Worm (Caenorhabditis elegans) whole organism, young adult: ENCODE measurements around the gene idpp-11.
A peak's percentile ranks its signal among the peaks of the same experiment; 100 is the strongest.

Experiments
- B0336.3 ChIP-seq: fragments of 200-800 bp; sonication (Bioruptor generic); IDR thresholded peaks from 2 replicates; pipeline ENCODE4 v1.3.6; 2022; ENCODE audit warnings: missing genetic modification characterization, missing compliant biosample characterization
- D2030.7 ChIP-seq: fragments of 200-800 bp; sonication (Bioruptor generic); IDR thresholded peaks from 2 replicates; pipeline ENCODE4 v1.3.6; 2022; ENCODE audit warnings: missing genetic modification reagents, missing genetic modification characterization, missing compliant biosample characterization
- F37B4.10 ChIP-seq: fragments of 200-800 bp; sonication (Bioruptor generic); IDR thresholded peaks from 2 replicates; pipeline ENCODE4 v1.3.6; 2022; ENCODE audit warnings: missing genetic modification characterization, missing compliant biosample characterization
- F57C9.4 ChIP-seq: sonication (generic microtip); optimal IDR thresholded peaks from 2 replicates; lab custom pipeline; 2017; ENCODE audit warnings: mild to moderate bottlenecking, missing genetic modification characterization, missing compliant biosample characterization
- K11D2.4 ChIP-seq: fragments of 200-800 bp; sonication (Bioruptor generic); IDR thresholded peaks from 2 replicates; pipeline ENCODE4 v1.3.6; 2022; ENCODE audit warnings: missing genetic modification reagents, missing genetic modification characterization, missing compliant biosample characterization
- Y53F4B.3 ChIP-seq: fragments of 200-800 bp; sonication (Bioruptor generic); IDR thresholded peaks from 2 replicates; pipeline ENCODE4 v1.3.6; 2022; ENCODE audit warnings: missing genetic modification reagents, missing genetic modification characterization, missing compliant biosample characterization
- Y67H2A.10 ChIP-seq: fragments of 200-800 bp; sonication (Bioruptor generic); conservative IDR thresholded peaks from 2 replicates; pipeline ENCODE4 v1.3.6; 2022; ENCODE audit warnings: missing genetic modification reagents, missing genetic modification characterization, missing compliant biosample characterization
- ccch-3 ChIP-seq: fragments of 200-800 bp; sonication (Bioruptor generic); optimal IDR thresholded peaks from 2 replicates; lab custom pipeline; 2018; ENCODE audit warnings: mild to moderate bottlenecking, missing genetic modification characterization, missing compliant biosample characterization
- ceh-27 ChIP-seq: fragments of 200-800 bp; sonication (Bioruptor generic); optimal IDR thresholded peaks from 2 replicates; lab custom pipeline; 2018; ENCODE audit warnings: mild to moderate bottlenecking, missing genetic modification characterization, moderate library complexity, missing compliant biosample characterization
- chd-7 ChIP-seq: sonication (generic microtip); optimal IDR thresholded peaks from 2 replicates; lab custom pipeline; 2016; ENCODE audit warnings: mild to moderate bottlenecking, missing genetic modification characterization, moderate library complexity, missing compliant biosample characterization
- dpff-1 ChIP-seq: sonication (generic microtip); optimal IDR thresholded peaks from 2 replicates; lab custom pipeline; 2017; ENCODE audit warnings: mild to moderate bottlenecking, missing genetic modification characterization, missing compliant biosample characterization
- egrh-3 ChIP-seq: fragments of 200-800 bp; sonication (Bioruptor generic); IDR thresholded peaks from 2 replicates; pipeline ENCODE4 v1.3.6; 2022; ENCODE audit warnings: missing genetic modification reagents, missing genetic modification characterization, missing compliant biosample characterization
- ets-4 ChIP-seq: fragments of 200-800 bp; sonication (Bioruptor generic); optimal IDR thresholded peaks from 2 replicates; lab custom pipeline; 2018; ENCODE audit warnings: mild to moderate bottlenecking, missing genetic modification characterization, missing compliant biosample characterization
- let-526 ChIP-seq: fragments of 200-800 bp; sonication (Bioruptor generic); IDR thresholded peaks from 2 replicates; pipeline ENCODE4 v1.3.6; 2022; ENCODE audit warnings: missing genetic modification reagents, missing genetic modification characterization, missing compliant biosample characterization
- let-607 ChIP-seq, 2 experiments: fragments of 200-800 bp in 1 of 2; sonication (Bioruptor generic) in 1 of 2; sonication (generic microtip) in 1 of 2; optimal IDR thresholded peaks; 2 replicates each; lab custom pipeline; 2016 to 2018; ENCODE audit warnings: mild to moderate bottlenecking in 2 of 2, missing compliant biosample characterization in 2 of 2, missing genetic modification characterization in 2 of 2, moderate library complexity in 2 of 2, missing genotype in 1 of 2
- lin-40 ChIP-seq: sonication (generic microtip); optimal IDR thresholded peaks from 2 replicates; lab custom pipeline; 2016; ENCODE audit warnings: missing genetic modification characterization, mild to moderate bottlenecking, missing compliant biosample characterization, missing genotype, missing genetic modification reagents
- madf-3 ChIP-seq: fragments of 200-800 bp; sonication (Bioruptor generic); IDR thresholded peaks from 2 replicates; pipeline ENCODE4 v1.3.6; 2022; ENCODE audit warnings: missing genetic modification reagents, missing genetic modification characterization, missing compliant biosample characterization
- mxl-1 ChIP-seq: sonication (generic microtip); optimal IDR thresholded peaks from 2 replicates; lab custom pipeline; 2016; ENCODE audit warnings: missing genetic modification characterization, missing compliant biosample characterization
- nhr-120 ChIP-seq: fragments of 200-800 bp; sonication (Bioruptor generic); IDR thresholded peaks from 2 replicates; pipeline ENCODE4 v1.3.6; 2022; ENCODE audit warnings: missing genetic modification characterization, missing compliant biosample characterization
- nhr-27 ChIP-seq: fragments of 200-800 bp; sonication (Bioruptor generic); optimal IDR thresholded peaks from 2 replicates; lab custom pipeline; 2018; ENCODE audit warnings: mild to moderate bottlenecking, missing genetic modification characterization, moderate library complexity, missing compliant biosample characterization
- nhr-80 ChIP-seq: sonication (generic microtip); optimal IDR thresholded peaks from 2 replicates; lab custom pipeline; 2016; ENCODE audit warnings: missing genetic modification characterization, missing compliant biosample characterization
- sea-2 ChIP-seq: fragments of 200-800 bp; sonication (Bioruptor generic); IDR thresholded peaks from 2 replicates; pipeline ENCODE4 v1.3.6; 2022; ENCODE audit warnings: missing genetic modification characterization, missing compliant biosample characterization
- sptf-2 ChIP-seq: fragments of 200-800 bp; sonication (Bioruptor generic); optimal IDR thresholded peaks from 2 replicates; lab custom pipeline; 2018; ENCODE audit warnings: mild to moderate bottlenecking, missing genetic modification characterization, missing compliant biosample characterization
- unc-62 ChIP-seq: fragments of 150-350 bp; optimal IDR thresholded peaks from 2 replicates; lab custom pipeline; 2014; ENCODE audit warnings: missing biosample characterization, missing genetic modification reagents, missing genetic modification characterization
- zim-3 ChIP-seq: sonication (generic microtip); optimal IDR thresholded peaks from 2 replicates; lab custom pipeline; 2017; ENCODE audit warnings: mild to moderate bottlenecking, missing genetic modification characterization, moderate library complexity, missing compliant biosample characterization
- ztf-22 ChIP-seq: fragments of 200-800 bp; sonication (Bioruptor generic); optimal IDR thresholded peaks from 2 replicates; lab custom pipeline; 2018; ENCODE audit warnings: mild to moderate bottlenecking, missing genetic modification characterization, moderate library complexity, missing compliant biosample characterization
- ztf-28 ChIP-seq: fragments of 200-800 bp; sonication (Bioruptor generic); IDR thresholded peaks from 2 replicates; pipeline ENCODE4 v1.3.6; 2022; ENCODE audit warnings: missing genetic modification reagents, missing genetic modification characterization, missing compliant biosample characterization

The idpp-11 gene

DNA sequence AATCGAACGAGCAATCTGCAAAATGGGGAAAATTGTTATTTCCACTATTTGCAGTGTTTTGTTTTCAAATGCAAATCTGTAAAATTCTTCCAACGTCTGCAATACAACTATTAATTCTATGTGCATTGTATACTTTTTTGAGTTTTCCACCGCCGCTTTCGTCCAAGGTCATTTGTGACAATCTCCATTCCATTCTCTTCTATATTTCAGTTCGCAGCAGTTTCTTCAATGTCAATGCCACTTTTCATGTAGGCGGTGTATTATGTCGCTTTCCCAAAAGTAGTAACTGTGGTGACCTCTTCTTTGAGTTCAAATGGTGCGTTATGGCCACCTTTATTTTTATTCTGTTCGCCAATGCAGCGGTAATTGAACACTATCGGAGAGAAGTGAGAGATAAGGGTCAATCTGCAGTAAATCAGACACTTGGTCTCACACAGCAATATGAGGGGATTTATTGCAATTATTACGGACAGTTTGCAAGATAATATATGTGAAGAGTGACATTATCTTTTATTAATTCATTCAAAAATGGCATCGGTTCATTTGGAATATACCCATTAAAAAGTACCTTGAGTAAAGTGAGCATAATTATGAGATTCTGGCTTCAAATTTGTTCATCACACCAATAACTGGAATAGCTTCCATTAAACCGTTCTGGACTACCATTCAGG, 15.6 kb upstream of the idpp-11 start:
- TF ChIP-seq unc-62 (GFP tag; lab: Kevin White, UChicago) (peak; percentile 26), zim-3 (no peak)

DNA sequence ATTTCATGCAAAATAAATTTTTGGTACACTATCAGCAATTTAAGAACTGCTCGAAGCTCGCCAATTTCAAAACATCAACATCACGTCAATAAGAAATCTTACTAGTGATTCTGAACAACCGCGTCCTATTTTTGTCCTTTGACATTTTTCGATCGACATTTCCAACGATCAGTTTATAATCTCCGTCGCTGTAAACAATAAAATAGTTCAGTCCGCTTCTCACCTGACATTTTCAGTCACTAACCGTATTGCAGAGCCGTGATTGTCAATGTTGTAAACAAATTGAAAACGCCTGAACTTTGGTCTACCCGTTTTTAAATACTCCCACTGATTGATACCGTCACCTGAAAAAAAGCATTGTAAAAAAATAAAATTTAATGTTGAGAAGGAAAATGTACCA, 14.4 kb upstream of the idpp-11 start:
- TF ChIP-seq D2030.7 (GFP tag; lab: Robert Waterston, UW) = no peak
- TF ChIP-seq ets-4 (GFP tag; lab: Kevin White, UChicago) = no peak
- TF ChIP-seq nhr-120 (GFP tag; lab: Robert Waterston, UW) = no peak
- no peak for TF ChIP-seq ccch-3
- TF ChIP-seq nhr-80 (tag; lab: Kevin White, UChicago) = peak; percentile 51

DNA sequence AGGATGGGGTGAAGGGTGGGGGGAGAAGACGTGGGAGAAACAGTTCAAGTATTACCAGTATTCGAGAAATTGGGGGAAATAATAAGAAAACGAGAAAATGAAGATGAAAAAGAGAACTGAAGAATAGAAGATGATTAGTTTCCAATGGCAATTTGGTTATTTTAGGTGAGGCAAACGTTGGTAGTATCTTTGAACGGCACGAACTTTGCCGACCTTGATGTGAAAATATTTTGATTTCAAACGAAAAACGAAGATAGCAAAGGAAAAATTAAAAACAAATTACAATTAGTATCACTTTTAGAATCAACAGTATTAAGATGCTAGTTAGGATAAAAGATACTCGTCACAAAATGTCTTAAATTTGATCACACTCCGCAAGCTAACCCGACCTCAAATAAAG, 8.2 kb upstream of the idpp-11 start, which contains the start of gene sul-3:
Gene sul-3 (minus strand): TSS at position 101 of the 400 bp plus-strand sequence.
- TF ChIP-seq sptf-2 = no peak
- no peak for TF ChIP-seq Y53F4B.3 (GFP tag; lab: Robert Waterston, UW)
- no peak for TF ChIP-seq ztf-28 (GFP tag; lab: Robert Waterston, UW)
- no peak for TF ChIP-seq ztf-22 (GFP tag; lab: Kevin White, UChicago)

DNA sequence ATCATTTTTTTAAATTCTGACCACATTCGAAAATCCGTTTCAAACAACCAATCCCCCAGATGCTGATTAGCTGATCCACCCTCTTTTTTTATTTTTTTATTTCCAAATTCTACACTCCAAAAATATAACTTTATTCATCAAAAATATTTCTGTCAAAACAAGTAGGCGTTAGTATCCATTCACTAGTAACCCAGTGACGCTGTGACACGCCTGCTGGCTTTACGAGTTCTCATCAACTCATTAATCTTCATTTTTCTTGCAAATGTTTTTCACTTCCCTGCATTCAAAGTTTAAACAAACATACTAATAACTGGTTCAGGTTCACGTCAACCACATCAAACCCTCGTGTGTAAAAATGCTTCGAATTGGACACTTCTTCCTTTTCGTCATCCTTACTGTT, 3.8 kb upstream of the idpp-11 start, which contains the start of gene nlp-101:
Gene nlp-101 (plus strand): TSS at position 301 of the 400 bp plus-strand sequence.
- no peak for TF ChIP-seq sea-2 (GFP tag; lab: Robert Waterston, UW)
- no peak for TF ChIP-seq nhr-27 (tag; lab: Kevin White, UChicago)
- TF ChIP-seq F57C9.4 (tag; lab: Kevin White, UChicago) = no peak
- no peak for TF ChIP-seq Y67H2A.10

DNA sequence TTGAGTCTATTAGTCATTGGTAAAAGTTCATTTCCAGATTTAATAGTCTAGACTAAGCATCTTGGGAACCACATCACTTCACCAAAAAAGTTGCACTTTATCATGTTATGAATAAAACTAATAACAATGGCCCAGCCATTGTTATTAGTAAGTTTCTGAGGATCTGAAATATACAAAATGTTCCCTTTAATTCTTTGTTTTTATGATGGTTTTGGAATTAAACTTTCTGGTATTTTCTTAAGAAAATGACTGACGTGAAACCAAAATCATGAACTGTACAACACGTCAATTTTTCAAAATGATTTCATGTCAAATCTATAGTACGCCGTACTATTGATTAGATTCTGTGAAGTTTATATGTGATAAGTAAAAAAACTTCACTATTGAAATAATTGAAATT, 2.4 kb upstream of the idpp-11 start:
- no peak for TF ChIP-seq sptf-2
- no peak for TF ChIP-seq lin-40 (tag; lab: Kevin White, UChicago)
- no peak for TF ChIP-seq madf-3

DNA sequence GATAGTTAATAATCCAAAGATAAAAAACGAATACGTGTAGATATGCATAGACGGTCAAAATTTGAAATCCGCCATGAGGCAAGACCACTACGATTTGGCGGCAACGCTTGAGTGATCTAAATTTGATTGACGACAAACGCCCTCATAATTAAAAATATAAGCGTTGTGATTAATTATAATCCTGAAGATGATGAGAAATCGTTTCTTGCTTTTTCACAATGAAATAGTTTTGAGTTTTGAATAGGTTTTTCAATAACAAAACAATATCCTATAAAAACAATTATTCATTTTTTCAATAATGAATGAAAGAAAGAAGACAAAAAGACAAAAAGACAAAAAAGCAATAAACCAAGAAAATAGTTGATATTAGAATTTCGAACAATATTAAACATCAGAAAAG, 5.1 kb downstream of the idpp-11 start, which contains the start of gene C54D2.6:
Gene C54D2.6 (minus strand): TSS at position 101 of the 400 bp plus-strand sequence.
- TF ChIP-seq F37B4.10 (GFP tag; lab: Robert Waterston, UW) (no peak), ceh-27 (GFP tag; lab: Kevin White, UChicago) (no peak), chd-7 (tag; lab: Kevin White, UChicago) (no peak), K11D2.4 (no peak), B0336.3 (GFP tag; lab: Robert Waterston, UW) (no peak), dpff-1 (no peak), let-607 (tag; optimal IDR thresholded peaks at IDR 0.05; lab: Kevin White, UChicago) (no peak), egrh-3 (GFP tag; lab: Robert Waterston, UW) (no peak), ztf-28 (GFP tag; lab: Robert Waterston, UW) (no peak), mxl-1 (tag; lab: Kevin White, UChicago) (no peak)

DNA sequence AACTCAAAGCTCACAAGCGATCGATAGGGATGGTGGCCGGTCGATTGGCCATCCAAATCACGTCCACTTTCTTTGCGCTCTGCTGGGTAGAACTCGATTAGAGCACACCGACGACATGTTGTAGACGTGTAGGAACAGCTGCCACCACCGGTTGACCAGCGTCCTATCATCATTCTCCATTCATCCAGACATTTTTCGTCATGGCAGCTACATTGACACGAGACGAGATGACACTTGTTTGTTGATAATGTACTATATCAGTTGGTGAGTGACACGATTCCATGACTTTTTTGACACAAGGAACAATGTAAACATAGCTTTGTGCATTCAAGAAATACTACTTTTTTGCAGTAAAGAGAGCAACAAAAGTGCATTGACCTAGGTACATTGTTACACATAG, 24.2 kb downstream of the idpp-11 start:
- TF ChIP-seq let-526 = no peak
- TF ChIP-seq nhr-80 (tag; lab: Kevin White, UChicago) = peak; percentile 34
